Worm (Caenorhabditis elegans) whole organism, L4/young adult: ENCODE data around the gene K09C4.10.

Source experiments
- W03F9.2 ChIP-seq: fragments of 150-350 bp; optimal IDR thresholded peaks from 2 replicates; lab custom pipeline; 2014; ENCODE audit warnings: missing biosample characterization, missing genetic modification characterization
- dao-5 ChIP-seq: sonication (generic microtip); optimal IDR thresholded peaks from 2 replicates; lab custom pipeline; 2016; ENCODE audit warnings: missing genotype, missing genetic modification characterization, moderate library complexity, missing compliant biosample characterization
- him-1 ChIP-seq: sonication (generic microtip); optimal IDR thresholded peaks from 2 replicates; lab custom pipeline; 2016; ENCODE audit warnings: missing genotype, missing genetic modification reagents, missing genetic modification characterization, missing compliant biosample characterization

- TF ChIP-seq him-1 (tag; lab: Kevin White, UChicago) (no peak), W03F9.2 (tag; lab: Kevin White, UChicago) (no peak), dao-5 (tag; lab: Kevin White, UChicago) (no peak)
Measured at ce11 chrX:3290147-3290546, 10.1 kb upstream of the K09C4.10 start.
